Fruit fly (Drosophila melanogaster) whole organism, embryonic: ENCODE measurements around the gene brv3.

Experiments
- Aef1 ChIP-seq: fragments of 200-800 bp; sonication (Bioruptor generic); IDR thresholded peaks from 3 replicates; pipeline ENCODE4 v1.3.6; 2022; ENCODE audit warnings: missing biosample characterization, missing genetic modification characterization
- CG10654 ChIP-seq: fragments of 200-800 bp; sonication (Bioruptor generic); optimal IDR thresholded peaks from 2 replicates; lab custom pipeline; 2016; ENCODE audit warnings: missing biosample characterization, missing genetic modification characterization
- CG12299 ChIP-seq: fragments of 200-800 bp; sonication (Bioruptor generic); optimal IDR thresholded peaks from 2 replicates; lab custom pipeline; 2018; ENCODE audit warnings: missing biosample characterization, mild to moderate bottlenecking, missing genetic modification characterization
- CG13624 ChIP-seq: fragments of 200-800 bp; sonication (Bioruptor generic); optimal IDR thresholded peaks from 2 replicates; lab custom pipeline; 2016; ENCODE audit warnings: missing biosample characterization, missing genetic modification characterization
- CG14965 ChIP-seq: fragments of 200-800 bp; sonication (Bioruptor generic); optimal IDR thresholded peaks from 2 replicates; lab custom pipeline; 2016; ENCODE audit warnings: missing biosample characterization, missing genetic modification characterization, borderline replicate concordance
- CG15269 ChIP-seq: fragments of 200-800 bp; sonication (Bioruptor generic); optimal IDR thresholded peaks from 2 replicates; lab custom pipeline; 2018; ENCODE audit warnings: missing biosample characterization, mild to moderate bottlenecking, missing genetic modification characterization, moderate library complexity
- CG1529 ChIP-seq: fragments of 200-800 bp; sonication (Bioruptor generic); optimal IDR thresholded peaks from 3 replicates; lab custom pipeline; 2018; ENCODE audit warnings: missing biosample characterization, missing genetic modification characterization
- CG16813 ChIP-seq: fragments of 200-800 bp; sonication (Bioruptor generic); IDR thresholded peaks from 3 replicates; pipeline ENCODE4 v1.3.6; 2022; ENCODE audit warnings: missing biosample characterization, missing genetic modification characterization; ENCODE audit not compliant: partially characterized antibody
- CG2129 ChIP-seq: fragments of 200-800 bp; sonication (Bioruptor generic); IDR thresholded peaks from 2 replicates; pipeline ENCODE4 v1.3.6; 2022; ENCODE audit warnings: missing biosample characterization, missing genetic modification characterization; ENCODE audit not compliant: partially characterized antibody
- CG2712 ChIP-seq: fragments of 200-800 bp; optimal IDR thresholded peaks from 3 replicates; lab custom pipeline; 2019; ENCODE audit warnings: missing biosample characterization, mild to moderate bottlenecking, missing genetic modification characterization, moderate library complexity
- CG30403 ChIP-seq: fragments of 200-800 bp; sonication (Bioruptor generic); optimal IDR thresholded peaks from 3 replicates; lab custom pipeline; 2016; ENCODE audit warnings: missing biosample characterization, missing genetic modification characterization
- CG3065 ChIP-seq: fragments of 200-800 bp; sonication (Bioruptor generic); optimal IDR thresholded peaks from 2 replicates; lab custom pipeline; 2016; ENCODE audit warnings: missing biosample characterization, missing genetic modification characterization
- CG34224 ChIP-seq: fragments of 200-800 bp; sonication (Bioruptor generic); IDR thresholded peaks from 3 replicates; pipeline ENCODE4 v1.3.6; 2022; ENCODE audit warnings: missing biosample characterization, missing genetic modification characterization; ENCODE audit not compliant: partially characterized antibody
- CG42726 ChIP-seq: fragments of 200-800 bp; sonication (Bioruptor generic); IDR thresholded peaks from 2 replicates; pipeline ENCODE4 v1.3.6; 2022; ENCODE audit warnings: missing biosample characterization, missing genetic modification characterization; ENCODE audit not compliant: partially characterized antibody
- CG4282 ChIP-seq: fragments of 200-800 bp; sonication (Bioruptor generic); optimal IDR thresholded peaks from 2 replicates; lab custom pipeline; 2016; ENCODE audit warnings: missing biosample characterization, missing genetic modification characterization
- CG5180 ChIP-seq: fragments of 200-800 bp; sonication (Bioruptor generic); optimal IDR thresholded peaks from 3 replicates; lab custom pipeline; 2017; ENCODE audit warnings: missing biosample characterization, missing genetic modification characterization, mild to moderate bottlenecking, moderate library complexity, missing genetic modification reagents
- CG7963 ChIP-seq: fragments of 200-800 bp; sonication (Bioruptor generic); IDR thresholded peaks from 3 replicates; pipeline ENCODE4 v1.3.6; 2022; ENCODE audit warnings: missing biosample characterization, missing genetic modification characterization; ENCODE audit not compliant: partially characterized antibody
- CG9932 ChIP-seq: fragments of 200-800 bp; sonication (Bioruptor generic); IDR thresholded peaks from 2 replicates; pipeline ENCODE4 v1.3.6; 2022; ENCODE audit warnings: missing biosample characterization, missing genetic modification characterization
- D19B ChIP-seq: fragments of 200-800 bp; sonication (Bioruptor generic); optimal IDR thresholded peaks from 2 replicates; lab custom pipeline; 2017; ENCODE audit warnings: missing biosample characterization, mild to moderate bottlenecking, missing genetic modification characterization
- Doc3 ChIP-seq: fragments of 200-800 bp; sonication (Bioruptor generic); IDR thresholded peaks from 3 replicates; pipeline ENCODE4 v1.3.6; 2022; ENCODE audit warnings: missing biosample characterization, missing genetic modification characterization; ENCODE audit not compliant: partially characterized antibody
- Gsc ChIP-seq: fragments of 200-800 bp; sonication (Bioruptor generic); IDR thresholded peaks from 2 replicates; pipeline ENCODE4 v1.3.6; 2022; ENCODE audit warnings: missing biosample characterization, missing genetic modification characterization
- Hey ChIP-seq: fragments of 200-800 bp; sonication (Bioruptor generic); optimal IDR thresholded peaks from 3 replicates; lab custom pipeline; 2018; ENCODE audit warnings: missing biosample characterization, mild to moderate bottlenecking, missing genetic modification characterization
- Med ChIP-seq: fragments of 200-800 bp; sonication (Bioruptor generic); peaks from one replicate; lab custom pipeline; 2016; ENCODE audit warnings: missing biosample characterization, missing genetic modification characterization, mild to moderate bottlenecking, inconsistent platforms, moderate library complexity
- Poxn ChIP-seq: fragments of 200-800 bp; sonication (Bioruptor generic); IDR thresholded peaks from 2 replicates; pipeline ENCODE4 v1.3.6; 2022; ENCODE audit warnings: missing biosample characterization, missing genetic modification characterization
- Trl ChIP-seq, 3 experiments: fragments of >200 bp in 2 of 3; fragments of 200-800 bp in 1 of 3; sonication (Bioruptor generic) in 1 of 3; optimal IDR thresholded peaks; 2 replicates in 1 of 3; 3 replicates in 2 of 3; lab custom pipeline; 2016 to 2017; ENCODE audit warnings: missing biosample characterization in 1 of 3, missing genetic modification characterization in 1 of 3
- abd-A ChIP-seq: fragments of 200-800 bp; sonication (Bioruptor generic); optimal IDR thresholded peaks from 3 replicates; lab custom pipeline; 2019; ENCODE audit warnings: missing biosample characterization, mild to moderate bottlenecking, missing genetic modification characterization, moderate library complexity
- ato ChIP-seq: fragments of 200-800 bp; sonication (Bioruptor generic); IDR thresholded peaks from 2 replicates; pipeline ENCODE4 v1.3.6; 2022; ENCODE audit warnings: missing biosample characterization, missing genetic modification characterization; ENCODE audit not compliant: partially characterized antibody
- bab2 ChIP-seq: fragments of 200-800 bp; sonication (Bioruptor generic); optimal IDR thresholded peaks from 2 replicates; lab custom pipeline; 2016; ENCODE audit warnings: missing biosample characterization, missing genetic modification characterization
- cad ChIP-seq: fragments of >200 bp; optimal IDR thresholded peaks from 2 replicates; lab custom pipeline; 2017; ENCODE audit warnings: missing biosample characterization, missing genetic modification characterization
- cas ChIP-seq: fragments of 200-800 bp; sonication (Bioruptor generic); IDR thresholded peaks from 2 replicates; pipeline ENCODE4 v1.3.6; 2022; ENCODE audit warnings: missing biosample characterization, missing genetic modification characterization
- corto ChIP-seq: fragments of 200-800 bp; sonication (Bioruptor generic); optimal IDR thresholded peaks from 2 replicates; lab custom pipeline; 2016; ENCODE audit warnings: missing biosample characterization, mild to moderate bottlenecking, missing genetic modification characterization, moderate library complexity
- fd96Cb ChIP-seq: fragments of 200-800 bp; sonication (Bioruptor generic); optimal IDR thresholded peaks from 2 replicates; lab custom pipeline; 2018; ENCODE audit warnings: missing biosample characterization, mild to moderate bottlenecking, missing genetic modification characterization, moderate library complexity
- grau ChIP-seq: fragments of 200-800 bp; optimal IDR thresholded peaks from 3 replicates; lab custom pipeline; 2019; ENCODE audit warnings: missing biosample characterization, mild to moderate bottlenecking, missing genetic modification characterization, moderate library complexity
- ken ChIP-seq: fragments of 200-800 bp; sonication (Bioruptor generic); IDR thresholded peaks from 3 replicates; pipeline ENCODE4 v1.3.6; 2022; ENCODE audit warnings: missing biosample characterization, missing genetic modification characterization
- luna ChIP-seq: fragments of 200-800 bp; sonication (Bioruptor generic); optimal IDR thresholded peaks from 2 replicates; lab custom pipeline; 2016; ENCODE audit warnings: missing biosample characterization, missing genetic modification characterization
- maf-S ChIP-seq: fragments of 200-800 bp; sonication (Bioruptor generic); optimal IDR thresholded peaks from 2 replicates; lab custom pipeline; 2016; ENCODE audit warnings: missing biosample characterization, missing genetic modification characterization
- mld ChIP-seq: fragments of 200-800 bp; sonication (Bioruptor generic); IDR thresholded peaks from 3 replicates; pipeline ENCODE4 v1.3.6; 2022; ENCODE audit warnings: missing biosample characterization, missing genetic modification characterization; ENCODE audit not compliant: partially characterized antibody
- otp ChIP-seq: fragments of 200-800 bp; sonication (Bioruptor generic); IDR thresholded peaks from 3 replicates; pipeline ENCODE4, ENCODE4 v1.3.6; 2022; ENCODE audit warnings: missing biosample characterization, missing genetic modification characterization
- repo ChIP-seq: fragments of 200-800 bp; sonication (Bioruptor generic); optimal IDR thresholded peaks from 2 replicates; lab custom pipeline; 2016; ENCODE audit warnings: missing biosample characterization, missing genetic modification characterization
- slou ChIP-seq: fragments of 200-800 bp; sonication (Bioruptor generic); optimal IDR thresholded peaks from 3 replicates; lab custom pipeline; 2016; ENCODE audit warnings: missing biosample characterization, missing genetic modification characterization
- sob ChIP-seq: fragments of 200-800 bp; sonication (Bioruptor generic); IDR thresholded peaks from 2 replicates; pipeline ENCODE4 v1.3.6; 2022; ENCODE audit warnings: missing biosample characterization, missing genetic modification characterization
- stc ChIP-seq: fragments of 200-800 bp; sonication (Bioruptor generic); IDR thresholded peaks from 2 replicates; pipeline ENCODE4 v1.3.6; 2022; ENCODE audit warnings: missing biosample characterization, missing genetic modification characterization
- tin ChIP-seq: fragments of 200-800 bp; sonication (Bioruptor generic); optimal IDR thresholded peaks from 3 replicates; lab custom pipeline; 2016; ENCODE audit warnings: missing biosample characterization, missing genetic modification characterization
- trem ChIP-seq: fragments of 200-800 bp; optimal IDR thresholded peaks from 3 replicates; lab custom pipeline; 2019; ENCODE audit warnings: missing biosample characterization, mild to moderate bottlenecking, missing genetic modification characterization, moderate library complexity
- unpg ChIP-seq: fragments of 200-800 bp; sonication (Bioruptor generic); optimal IDR thresholded peaks from 3 replicates; lab custom pipeline; 2018; ENCODE audit warnings: missing biosample characterization, mild to moderate bottlenecking, missing genetic modification characterization, moderate library complexity
- vfl ChIP-seq: fragments of 200-800 bp; sonication (Bioruptor generic); optimal IDR thresholded peaks from 2 replicates; lab custom pipeline; 2016; ENCODE audit warnings: missing biosample characterization, missing genetic modification characterization
- wdn ChIP-seq: fragments of 200-800 bp; sonication (Bioruptor generic); IDR thresholded peaks from 2 replicates; pipeline ENCODE4 v1.3.6; 2022; ENCODE audit warnings: missing biosample characterization, missing genetic modification characterization
- wor ChIP-seq: fragments of 200-800 bp; sonication (Bioruptor generic); IDR thresholded peaks from 2 replicates; pipeline ENCODE4 v1.3.6; 2022; ENCODE audit warnings: missing biosample characterization, missing genetic modification characterization

Gene brv3

dm6 chrX:2608470-2609157, 15.8 kb downstream of the brv3 start, which contains the start of gene Smyd3 (continued):
- TF ChIP-seq CG2712 (peak; percentile 76), CG12299 (tag; lab: Kevin White, UChicago) (peak; percentile 29), CG2129 (GFP tag; lab: Robert Waterston, UW) (no peak), bab2 (GFP tag; lab: Kevin White, UChicago) (peak; percentile 73), Gsc (GFP tag; lab: Robert Waterston, UW) (no peak), Poxn (GFP tag; lab: Robert Waterston, UW) (no peak), stc (GFP tag; lab: Robert Waterston, UW) (peak; percentile 79; the same call in 1 of the 2 replicates), fd96Cb (tag; lab: Kevin White, UChicago) (peak; percentile 64), unpg (GFP tag; lab: Kevin White, UChicago) (peak; percentile 80), Hey (tag; lab: Kevin White, UChicago) (no peak), CG34224 (GFP tag; lab: Robert Waterston, UW) (no peak), wor (GFP tag; lab: Robert Waterston, UW) (peak; percentile 48), maf-S (GFP tag; lab: Kevin White, UChicago) (peak; percentile 53), CG30403 (GFP tag; lab: Kevin White, UChicago) (peak; percentile 85), CG10654 (peak; percentile 64), trem (tag; lab: Kevin White, UChicago) (peak; percentile 56), Trl (optimal IDR thresholded peaks at IDR 0.05; lab: Kevin White, UChicago) (no peak), Trl (GFP tag; optimal IDR thresholded peaks at IDR 0.05; lab: Kevin White, UChicago) (peak; percentile 71), abd-A (tag; lab: Kevin White, UChicago) (no peak), cas (GFP tag; lab: Robert Waterston, UW) (peak; percentile 71), Aef1 (peak; percentile 87), CG13624 (GFP tag; lab: Kevin White, UChicago) (peak; percentile 84), ken (GFP tag; lab: Robert Waterston, UW) (peak; percentile 75; the same call in 2 of the 3 replicates), vfl (GFP tag; lab: Kevin White, UChicago) (peak; percentile 83), CG4282 (GFP tag; lab: Kevin White, UChicago) (no peak), tin (peak; percentile 69), CG5180 (no peak), wdn (peak; percentile 72), CG1529 (GFP tag; lab: Kevin White, UChicago) (no peak), repo (peak; percentile 21), CG3065 (GFP tag; lab: Kevin White, UChicago) (peak; percentile 21), cad (no peak), otp (GFP tag; lab: Robert Waterston, UW) (peak; percentile 84), corto (GFP tag; lab: Kevin White, UChicago) (no peak), CG14965 (GFP tag; lab: Kevin White, UChicago) (no peak), CG15269 (peak; percentile 79), luna (GFP tag; lab: Kevin White, UChicago) (peak; percentile 52), CG7963 (GFP tag; lab: Robert Waterston, UW) (no peak), ato (GFP tag; lab: Robert Waterston, UW) (no peak)
- TF ChIP-seq, all 482 proteins: peak for 328

DNA sequence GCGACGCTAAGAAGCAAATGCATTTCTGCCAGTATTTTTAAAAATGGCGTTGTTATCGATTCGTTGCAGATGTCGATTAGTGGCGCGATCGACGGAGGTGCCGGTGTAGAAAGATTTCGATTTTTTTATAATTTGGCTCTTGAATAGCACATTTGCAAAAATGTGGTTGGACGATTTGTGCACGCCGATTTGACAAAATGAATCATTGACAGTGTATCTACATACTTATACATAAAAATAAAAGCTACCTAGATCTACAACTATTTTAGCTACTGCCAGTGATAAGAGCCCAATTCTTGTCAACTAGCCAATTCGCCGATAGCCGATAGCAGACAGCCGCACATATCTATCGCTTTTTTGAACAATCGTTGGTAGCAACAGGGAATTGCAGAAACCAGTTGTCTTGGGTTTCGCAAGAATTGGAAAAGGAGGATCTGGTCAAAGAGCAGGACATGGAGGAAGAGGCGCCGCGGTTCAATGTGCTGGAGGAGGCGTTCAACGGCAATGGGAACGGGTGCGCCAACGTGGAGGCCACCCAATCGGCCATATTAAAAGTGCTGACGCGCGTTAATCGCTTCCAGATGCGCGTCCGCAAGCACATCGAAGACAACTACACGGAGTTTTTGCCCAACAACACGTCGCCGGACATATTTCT, 20.4 kb downstream of the brv3 start, which contains the start of the genes Klp3A and Zw10:
Gene Klp3A, minus strand, starts transcription at position 202 of the 655 bp plus-strand sequence.
Gene Zw10, plus strand, starts transcription at position 347 of the 655 bp plus-strand sequence.
- TF ChIP-seq trem (tag; lab: Kevin White, UChicago), result peak; percentile 33
- peak; percentile 41 for TF ChIP-seq grau
- peak; percentile 70 for TF ChIP-seq CG16813 (GFP tag; lab: Robert Waterston, UW)
- TF ChIP-seq CG5180, result no peak
- TF ChIP-seq CG9932 (GFP tag; lab: Robert Waterston, UW), result peak; percentile 43; the same call in 1 of the 2 replicates
- TF ChIP-seq Med (GFP tag; lab: Kevin White, UChicago), result peak; percentile 85
- TF ChIP-seq slou (GFP tag; lab: Kevin White, UChicago), result no peak
- TF ChIP-seq Doc3 (GFP tag; lab: Robert Waterston, UW), result 0 out of 3 replicates have a peak, but pooled peaks have one; percentile 45
- no peak for TF ChIP-seq sob (GFP tag; lab: Robert Waterston, UW)
- peak; percentile 41; the same call in 1 of the 3 replicates for TF ChIP-seq mld (GFP tag; lab: Robert Waterston, UW)
- no peak for TF ChIP-seq D19B (GFP tag; lab: Kevin White, UChicago)
- no peak for TF ChIP-seq CG42726 (GFP tag; lab: Robert Waterston, UW)
